Worm (Caenorhabditis elegans) whole organism, L3 larva: Measurements from ENCODE around the gene sna-1.

ENCODE experiments used
- ceh-9 ChIP-seq: sonication (generic microtip); optimal IDR thresholded peaks from 2 replicates; lab custom pipeline; 2018; ENCODE audit warnings: missing biosample characterization, missing genetic modification characterization
- nhr-23 ChIP-seq: fragments of 150-350 bp; optimal IDR thresholded peaks from 2 replicates; lab custom pipeline; 2014; ENCODE audit warnings: missing biosample characterization, missing genetic modification reagents, missing genetic modification characterization
- unc-62 ChIP-seq: fragments of 150-350 bp; sonication (generic microtip); optimal IDR thresholded peaks from 4 replicates; lab custom pipeline; 2014; ENCODE audit warnings: missing biosample characterization, missing genetic modification reagents, missing genetic modification characterization
- ztf-11 ChIP-seq: fragments of 150-350 bp; optimal IDR thresholded peaks from 2 replicates; lab custom pipeline; 2014; ENCODE audit warnings: missing biosample characterization, missing genetic modification characterization

DNA sequence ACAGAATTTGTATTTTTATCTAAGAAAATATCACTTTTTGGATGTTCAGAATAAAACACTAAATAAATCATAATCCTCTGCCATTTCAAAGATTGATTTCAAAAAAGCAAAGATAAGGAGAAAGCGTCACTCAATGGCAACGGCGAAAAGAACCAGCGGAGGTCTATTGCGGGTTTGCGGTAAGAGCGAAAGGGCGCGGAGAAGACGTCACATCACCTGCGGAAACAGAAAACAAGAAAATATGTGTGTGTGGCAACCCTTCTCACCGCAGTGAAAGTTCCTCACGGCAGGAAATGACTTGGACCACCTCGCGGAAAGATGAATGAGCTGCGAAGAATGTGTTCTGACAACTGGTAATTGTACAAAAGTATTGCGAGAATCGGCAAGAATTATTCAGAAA lies 10.6 kb downstream of the sna-1 start:
- no peak for TF ChIP-seq unc-62
- no peak for TF ChIP-seq ztf-11 (tag; lab: Kevin White, UChicago)
- no peak for TF ChIP-seq nhr-23
- TF ChIP-seq ceh-9 = no peak
